Worm (Caenorhabditis elegans) whole organism, L4 larva: ENCODE data around the gene F49H6.12.

ENCODE experiments used
- D1046.2 ChIP-seq: fragments of 200-800 bp; sonication (Bioruptor generic); IDR thresholded peaks from 2 replicates; pipeline ENCODE4 v1.3.6; 2022; ENCODE audit warnings: missing genetic modification characterization, missing compliant biosample characterization
- Y75B8A.6 ChIP-seq: fragments of 200-800 bp; sonication (Bioruptor generic); IDR thresholded peaks from 2 replicates; pipeline ENCODE4 v1.3.6; 2022; ENCODE audit warnings: missing genetic modification reagents, missing genetic modification characterization, missing compliant biosample characterization
- aha-1 ChIP-seq: fragments of 150-350 bp; peaks from one replicate; lab custom pipeline; 2014; ENCODE audit warnings: missing biosample characterization, missing genetic modification characterization
- ceh-28 ChIP-seq: fragments of 150-350 bp; optimal IDR thresholded peaks from 2 replicates; lab custom pipeline; 2014; ENCODE audit warnings: missing biosample characterization, missing genetic modification reagents, missing genetic modification characterization
- ceh-62 ChIP-seq: sonication (generic microtip); optimal IDR thresholded peaks from 2 replicates; lab custom pipeline; 2017; ENCODE audit warnings: missing biosample characterization, missing genetic modification characterization
- ceh-82 ChIP-seq: sonication (generic microtip); optimal IDR thresholded peaks from 2 replicates; lab custom pipeline; 2017; ENCODE audit warnings: missing biosample characterization, missing genetic modification characterization
- ctbp-1 ChIP-seq: fragments of 200-800 bp; sonication (Bioruptor generic); IDR thresholded peaks from 2 replicates; pipeline ENCODE4 v1.3.6; 2022; ENCODE audit warnings: missing genetic modification reagents, missing genetic modification characterization, missing compliant biosample characterization
- dmd-6 ChIP-seq: fragments of 200-800 bp; sonication (Bioruptor generic); IDR thresholded peaks from 2 replicates; pipeline ENCODE4 v1.3.6; 2022; ENCODE audit warnings: missing genetic modification reagents, missing genetic modification characterization, missing compliant biosample characterization
- dmd-8 ChIP-seq: fragments of 200-800 bp; sonication (Bioruptor generic); IDR thresholded peaks from 2 replicates; pipeline ENCODE4 v1.3.6; 2022; ENCODE audit warnings: missing genetic modification characterization, missing compliant biosample characterization
- dmd-9 ChIP-seq: fragments of 200-800 bp; sonication (Bioruptor generic); IDR thresholded peaks from 2 replicates; pipeline ENCODE4 v1.3.6; 2022; ENCODE audit warnings: missing genetic modification reagents, missing genetic modification characterization, missing compliant biosample characterization
- duxl-1 ChIP-seq: sonication (generic microtip); optimal IDR thresholded peaks from 2 replicates; lab custom pipeline; 2016; ENCODE audit warnings: mild to moderate bottlenecking, missing genetic modification characterization, moderate library complexity, missing compliant biosample characterization; ENCODE audit not compliant: poor library complexity
- egl-27 ChIP-seq: sonication (generic microtip); optimal IDR thresholded peaks from 3 replicates; lab custom pipeline; 2017; ENCODE audit warnings: missing biosample characterization, missing genetic modification reagents, missing genetic modification characterization
- egl-43 ChIP-seq: fragments of 200-800 bp; sonication (Bioruptor generic); IDR thresholded peaks from 2 replicates; pipeline ENCODE4 v1.3.6; 2022; ENCODE audit warnings: missing genetic modification reagents, missing genetic modification characterization, missing compliant biosample characterization
- hlh-11 ChIP-seq: fragments of 200-800 bp; sonication (Bioruptor generic); optimal IDR thresholded peaks from 2 replicates; lab custom pipeline; 2018; ENCODE audit warnings: mild to moderate bottlenecking, missing genetic modification characterization, missing compliant biosample characterization
- jun-1 ChIP-seq: fragments of 150-350 bp; optimal IDR thresholded peaks from 2 replicates; lab custom pipeline; 2014; ENCODE audit warnings: missing biosample characterization, missing genetic modification reagents, missing genetic modification characterization
- lin-29 ChIP-seq: fragments of 200-800 bp; sonication (Bioruptor generic); IDR thresholded peaks from 2 replicates; pipeline ENCODE4 v1.3.6; 2022; ENCODE audit warnings: missing genetic modification reagents, missing genetic modification characterization, missing compliant biosample characterization
- lin-38 ChIP-seq: fragments of 200-800 bp; sonication (Bioruptor generic); IDR thresholded peaks from 2 replicates; pipeline ENCODE4 v1.3.6; 2022; ENCODE audit warnings: missing genetic modification reagents, missing genetic modification characterization, missing compliant biosample characterization
- lin-39 ChIP-seq: fragments of 150-350 bp; optimal IDR thresholded peaks from 2 replicates; lab custom pipeline; 2014; ENCODE audit warnings: missing biosample characterization, missing genetic modification reagents, missing genetic modification characterization
- mep-1 ChIP-seq: fragments of 150-350 bp; sonication (generic microtip); optimal IDR thresholded peaks from 3 replicates; lab custom pipeline; 2014; ENCODE audit warnings: missing biosample characterization, missing genetic modification characterization
- mes-2 ChIP-seq: sonication (generic microtip); optimal IDR thresholded peaks from 2 replicates; lab custom pipeline; 2016; ENCODE audit warnings: missing genotype, mild to moderate bottlenecking, missing genetic modification characterization, missing compliant biosample characterization; ENCODE audit not compliant: poor library complexity, severe bottlenecking
- mxl-2 ChIP-seq: fragments of 200-800 bp; sonication (Bioruptor generic); conservative IDR thresholded peaks from 2 replicates; pipeline ENCODE4 v1.3.6; 2022; ENCODE audit warnings: missing genetic modification reagents, missing genetic modification characterization, missing compliant biosample characterization
- nhr-102 ChIP-seq: sonication (generic microtip); optimal IDR thresholded peaks from 2 replicates; lab custom pipeline; 2016; ENCODE audit warnings: mild to moderate bottlenecking, missing genetic modification characterization, moderate library complexity, missing compliant biosample characterization
- nhr-28 ChIP-seq: fragments of 150-350 bp; optimal IDR thresholded peaks from 2 replicates; lab custom pipeline; 2014; ENCODE audit warnings: missing biosample characterization, missing genetic modification characterization
- nhr-42 ChIP-seq: fragments of 200-800 bp; sonication (Bioruptor generic); IDR thresholded peaks from 2 replicates; pipeline ENCODE4 v1.3.6; 2022; ENCODE audit warnings: missing genetic modification characterization, missing compliant biosample characterization
- nhr-48 ChIP-seq: sonication (generic microtip); optimal IDR thresholded peaks from 2 replicates; lab custom pipeline; 2016; ENCODE audit warnings: mild to moderate bottlenecking, missing genetic modification characterization, missing compliant biosample characterization
- nhr-76 ChIP-seq: fragments of 150-350 bp; optimal IDR thresholded peaks from 2 replicates; lab custom pipeline; 2014; ENCODE audit warnings: missing biosample characterization, missing genetic modification characterization
- php-3 ChIP-seq: fragments of 200-800 bp; sonication (Bioruptor generic); IDR thresholded peaks from 2 replicates; pipeline ENCODE4 v1.3.6; 2022; ENCODE audit warnings: missing genetic modification reagents, missing genetic modification characterization, missing compliant biosample characterization
- pqm-1 ChIP-seq: sonication (generic microtip); optimal IDR thresholded peaks from 2 replicates; lab custom pipeline; 2017; ENCODE audit warnings: missing biosample characterization, missing genetic modification characterization
- rbr-2 ChIP-seq: sonication (generic microtip); optimal IDR thresholded peaks from 2 replicates; lab custom pipeline; 2016; ENCODE audit warnings: missing genotype, missing genetic modification characterization, missing compliant biosample characterization
- sdz-12 ChIP-seq: fragments of 200-800 bp; sonication (Bioruptor generic); optimal IDR thresholded peaks from 2 replicates; lab custom pipeline; 2018; ENCODE audit warnings: mild to moderate bottlenecking, missing genetic modification characterization, missing compliant biosample characterization
- set-16 ChIP-seq: fragments of 200-800 bp; sonication (Bioruptor generic); IDR thresholded peaks from 2 replicates; pipeline ENCODE4 v1.3.6; 2022; ENCODE audit warnings: missing genetic modification reagents, missing genetic modification characterization, missing compliant biosample characterization
- tra-1 ChIP-seq: fragments of 200-800 bp; sonication (Bioruptor generic); IDR thresholded peaks from 2 replicates; pipeline ENCODE4 v1.3.6; 2022; ENCODE audit warnings: missing genetic modification reagents, missing genetic modification characterization, missing compliant biosample characterization
- unc-62 ChIP-seq, 3 experiments: fragments of 150-350 bp in 1 of 3; sonication (generic microtip); optimal IDR thresholded peaks in 2 of 3; peaks in 1 of 3; 1 replicate in 1 of 3; 2 replicates in 2 of 3; lab custom pipeline; 2014 to 2017; ENCODE audit warnings: missing biosample characterization in 3 of 3, missing genetic modification characterization in 3 of 3, missing genetic modification reagents in 3 of 3, missing genotype in 1 of 3
- zag-1 ChIP-seq: fragments of 150-350 bp; optimal IDR thresholded peaks from 2 replicates; lab custom pipeline; 2014; ENCODE audit warnings: missing biosample characterization, missing genetic modification characterization
- zfp-2 ChIP-seq: sonication (generic microtip); optimal IDR thresholded peaks from 2 replicates; lab custom pipeline; 2016; ENCODE audit warnings: mild to moderate bottlenecking, missing genetic modification characterization, missing compliant biosample characterization
- zip-11 ChIP-seq: fragments of 200-800 bp; sonication (Bioruptor generic); IDR thresholded peaks from 2 replicates; pipeline ENCODE4 v1.3.6; 2022; ENCODE audit warnings: missing genetic modification characterization, missing compliant biosample characterization
- ztf-11 ChIP-seq: fragments of 150-350 bp; optimal IDR thresholded peaks from 2 replicates; lab custom pipeline; 2014; ENCODE audit warnings: missing biosample characterization, missing genetic modification characterization

F49H6.12 gene

DNA sequence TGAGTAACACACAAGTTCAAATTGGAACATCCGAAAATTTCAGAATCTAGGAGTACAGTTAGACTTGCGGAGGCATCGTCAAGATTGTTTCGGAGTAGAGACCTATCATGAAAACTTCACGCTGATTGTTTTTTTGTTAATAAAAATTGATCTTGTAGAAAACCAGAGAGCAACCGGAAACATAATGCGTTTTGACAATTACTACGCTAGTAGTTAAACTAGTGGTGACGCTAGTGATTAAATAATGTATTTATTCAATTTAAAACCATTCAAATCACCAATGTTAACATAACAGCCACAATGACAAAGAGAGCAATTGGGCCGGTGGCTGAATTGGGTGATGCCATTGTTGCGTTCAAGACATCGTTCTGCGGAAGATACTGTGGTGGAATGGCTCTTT, 1.6 kb downstream of the F49H6.12 start, which contains the start of gene F49H6.17:
Gene F49H6.17, plus strand, starts transcription at position 301 of the 400 bp plus-strand sequence.
- TF ChIP-seq rbr-2 (tag; lab: Kevin White, UChicago), result no peak
- no peak for TF ChIP-seq egl-43 (GFP tag; lab: Robert Waterston, UW)
- TF ChIP-seq zfp-2 (tag; lab: Kevin White, UChicago), result no peak
- no peak for TF ChIP-seq set-16 (GFP tag; lab: Robert Waterston, UW)
- no peak for TF ChIP-seq mes-2 (tag; lab: Kevin White, UChicago)
- no peak for TF ChIP-seq zag-1 (tag; lab: Kevin White, UChicago)
- no peak for TF ChIP-seq nhr-42 (GFP tag; lab: Robert Waterston, UW)
- no peak for TF ChIP-seq duxl-1 (tag; lab: Kevin White, UChicago)
- TF ChIP-seq lin-38 (GFP tag; lab: Robert Waterston, UW), result no peak
- TF ChIP-seq ctbp-1 (GFP tag; lab: Robert Waterston, UW), result no peak
- TF ChIP-seq dmd-8 (GFP tag; lab: Robert Waterston, UW), result no peak
- TF ChIP-seq zip-11 (GFP tag; lab: Robert Waterston, UW), result no peak
- no peak for TF ChIP-seq egl-27 (tag; lab: Kevin White, UChicago)
- TF ChIP-seq Y75B8A.6 (GFP tag; lab: Robert Waterston, UW), result no peak
- no peak for TF ChIP-seq unc-62 (GFP tag; optimal IDR thresholded peaks at IDR 0.05 in 1 of 2; lab: Kevin White, UChicago)
- TF ChIP-seq unc-62 (tag; optimal IDR thresholded peaks at IDR 0.05; lab: Kevin White, UChicago), result no peak

ce11 chrV:17016787-17017186, 4.5 kb downstream of the F49H6.12 start, which contains the start of gene srh-97:
srh-97 (plus strand) TSS chrV:17017087.
- TF ChIP-seq D1046.2 (GFP tag; lab: Robert Waterston, UW) (no peak), ceh-62 (tag; lab: Kevin White, UChicago) (no peak), jun-1 (tag; lab: Kevin White, UChicago) (no peak), php-3 (GFP tag; lab: Robert Waterston, UW) (no peak), mxl-2 (GFP tag; lab: Robert Waterston, UW) (no peak), lin-29 (no peak), nhr-76 (tag; lab: Kevin White, UChicago) (no peak), zag-1 (tag; lab: Kevin White, UChicago) (no peak), hlh-11 (no peak), aha-1 (tag; lab: Kevin White, UChicago) (no peak), ceh-28 (tag; lab: Kevin White, UChicago) (no peak), ceh-82 (tag; lab: Kevin White, UChicago) (no peak), mep-1 (tag; lab: Kevin White, UChicago) (no peak), lin-39 (no peak), zip-11 (GFP tag; lab: Robert Waterston, UW) (no peak), mes-2 (tag; lab: Kevin White, UChicago) (no peak), nhr-48 (tag; lab: Kevin White, UChicago) (no peak), tra-1 (GFP tag; lab: Robert Waterston, UW) (no peak), sdz-12 (GFP tag; lab: Kevin White, UChicago) (no peak)

- TF ChIP-seq dmd-9 (no peak), nhr-102 (tag; lab: Kevin White, UChicago) (no peak), nhr-28 (tag; lab: Kevin White, UChicago) (peak; percentile 44), aha-1 (tag; lab: Kevin White, UChicago) (peak; percentile 22), hlh-11 (peak; percentile 22), pqm-1 (tag; lab: Kevin White, UChicago) (peak; percentile 21), dmd-6 (GFP tag; lab: Robert Waterston, UW) (peak; percentile 79), ztf-11 (tag; lab: Kevin White, UChicago) (no peak), duxl-1 (tag; lab: Kevin White, UChicago) (no peak), unc-62 (GFP tag; optimal IDR thresholded peaks at IDR 0.05 in 1 of 2; lab: Kevin White, UChicago) (peak in 1 of 2 experiments; percentile 11), unc-62 (tag; optimal IDR thresholded peaks at IDR 0.05; lab: Kevin White, UChicago) (no peak)
- TF ChIP-seq, all 104 proteins: peak for 6
Observed at ce11 chrV:17014050-17014449, 7.2 kb downstream of the F49H6.12 start, which contains the start of gene clc-13. clc-13 (plus strand) TSS chrV:17014408.
